Fruit fly (Drosophila melanogaster) whole organism, embryonic: ENCODE results near the gene fliI.

ENCODE experiments used
- Bgb ChIP-seq: fragments of 200-800 bp; sonication (Bioruptor generic); IDR thresholded peaks from 2 replicates; pipeline ENCODE4 v1.3.6; 2022; ENCODE audit warnings: missing biosample characterization, missing genetic modification characterization; ENCODE audit not compliant: partially characterized antibody
- CG10979 ChIP-seq: fragments of 200-800 bp; sonication (Bioruptor generic); optimal IDR thresholded peaks from 2 replicates; lab custom pipeline; 2018; ENCODE audit warnings: missing biosample characterization, mild to moderate bottlenecking, missing genetic modification characterization, moderate library complexity
- CG11093 ChIP-seq: fragments of 200-800 bp; sonication (Bioruptor generic); IDR thresholded peaks from 3 replicates; pipeline ENCODE4 v1.3.6; 2022; ENCODE audit warnings: missing biosample characterization, missing genetic modification characterization
- CG13123 ChIP-seq: fragments of 200-800 bp; sonication (Bioruptor generic); optimal IDR thresholded peaks from 2 replicates; lab custom pipeline; 2016; ENCODE audit warnings: missing biosample characterization, missing genetic modification characterization
- CG13775 ChIP-seq: fragments of 200-800 bp; sonication (Bioruptor generic); optimal IDR thresholded peaks from 3 replicates; lab custom pipeline; 2017; ENCODE audit warnings: missing biosample characterization, mild to moderate bottlenecking, missing genetic modification characterization
- CG15073 ChIP-seq: fragments of 200-800 bp; sonication (Bioruptor generic); optimal IDR thresholded peaks from 2 replicates; lab custom pipeline; 2016; ENCODE audit warnings: missing biosample characterization, missing genetic modification characterization
- CG1529 ChIP-seq: fragments of 200-800 bp; sonication (Bioruptor generic); optimal IDR thresholded peaks from 3 replicates; lab custom pipeline; 2018; ENCODE audit warnings: missing biosample characterization, missing genetic modification characterization
- CG15601 ChIP-seq: fragments of 200-800 bp; sonication (Bioruptor generic); optimal IDR thresholded peaks from 3 replicates; lab custom pipeline; 2019; ENCODE audit warnings: missing biosample characterization, mild to moderate bottlenecking, missing genetic modification characterization, moderate library complexity
- CG18262 ChIP-seq: fragments of 200-800 bp; optimal IDR thresholded peaks from 3 replicates; lab custom pipeline; 2019; ENCODE audit warnings: missing biosample characterization, mild to moderate bottlenecking, missing genetic modification characterization, moderate library complexity
- CG1832 ChIP-seq: fragments of 200-800 bp; sonication (Bioruptor generic); optimal IDR thresholded peaks from 2 replicates; lab custom pipeline; 2017; ENCODE audit warnings: missing biosample characterization, mild to moderate bottlenecking, missing genetic modification characterization, inconsistent platforms
- CG3726 ChIP-seq: fragments of 200-800 bp; sonication (Bioruptor generic); IDR thresholded peaks from 3 replicates; pipeline ENCODE4, ENCODE4 v1.3.6; 2022; ENCODE audit warnings: missing biosample characterization, missing genetic modification characterization
- CG4707 ChIP-seq: fragments of 200-800 bp; sonication (Bioruptor generic); optimal IDR thresholded peaks from 2 replicates; lab custom pipeline; 2018; ENCODE audit warnings: missing biosample characterization, mild to moderate bottlenecking, missing genetic modification characterization, moderate library complexity
- CG5953 ChIP-seq: fragments of 200-800 bp; sonication (Bioruptor generic); IDR thresholded peaks from 2 replicates; pipeline ENCODE4 v1.3.6; 2022; ENCODE audit warnings: missing biosample characterization, missing genetic modification characterization
- CG7786 ChIP-seq: fragments of 200-800 bp; sonication (Bioruptor generic); optimal IDR thresholded peaks from 2 replicates; lab custom pipeline; 2016; ENCODE audit warnings: missing biosample characterization, missing genetic modification characterization
- CrebB ChIP-seq: fragments of 200-800 bp; sonication (Bioruptor generic); optimal IDR thresholded peaks from 3 replicates; lab custom pipeline; 2018; ENCODE audit warnings: missing biosample characterization, mild to moderate bottlenecking, missing genetic modification characterization
- Fer3 ChIP-seq: fragments of 200-800 bp; sonication (Bioruptor generic); optimal IDR thresholded peaks from 2 replicates; lab custom pipeline; 2018; ENCODE audit warnings: missing biosample characterization, mild to moderate bottlenecking, missing genetic modification characterization, moderate library complexity
- HLH54F ChIP-seq: fragments of 200-800 bp; sonication (Bioruptor generic); optimal IDR thresholded peaks from 3 replicates; lab custom pipeline; 2016; ENCODE audit warnings: missing biosample characterization, missing genetic modification characterization
- HmgD ChIP-seq: fragments of 200-800 bp; sonication (Bioruptor generic); optimal IDR thresholded peaks from 3 replicates; lab custom pipeline; 2016; ENCODE audit warnings: missing biosample characterization, missing genetic modification characterization
- Lpt ChIP-seq: fragments of >200 bp; optimal IDR thresholded peaks from 2 replicates; lab custom pipeline; 2018; ENCODE audit warnings: missing biosample characterization, missing genetic modification characterization
- MBD-R2 ChIP-seq: fragments of 200-800 bp; sonication (Bioruptor generic); IDR thresholded peaks from 2 replicates; pipeline ENCODE4 v1.3.6; 2022; ENCODE audit warnings: missing biosample characterization, missing genetic modification characterization
- Mad ChIP-seq: fragments of 200-800 bp; sonication (Bioruptor generic); optimal IDR thresholded peaks from 2 replicates; lab custom pipeline; 2016; ENCODE audit warnings: missing biosample characterization, missing genetic modification characterization
- Nf-YB ChIP-seq: fragments of 200-800 bp; sonication (Bioruptor generic); optimal IDR thresholded peaks from 3 replicates; lab custom pipeline; 2019; ENCODE audit warnings: missing biosample characterization, mild to moderate bottlenecking, missing genetic modification characterization, moderate library complexity
- Sry-δ ChIP-seq: fragments of 200-800 bp; sonication (Bioruptor generic); optimal IDR thresholded peaks from 2 replicates; lab custom pipeline; 2016; ENCODE audit warnings: missing biosample characterization, missing genetic modification characterization
- Ssrp ChIP-seq: fragments of 200-800 bp; sonication (Bioruptor generic); optimal IDR thresholded peaks from 2 replicates; lab custom pipeline; 2018; ENCODE audit warnings: missing biosample characterization, mild to moderate bottlenecking, missing genetic modification characterization, moderate library complexity
- Stat92E ChIP-seq, 3 experiments: fragments of >200 bp in 2 of 3; fragments of 200-800 bp in 1 of 3; sonication (Bioruptor generic) in 1 of 3; optimal IDR thresholded peaks; 2 replicates each; lab custom pipeline; 2017 to 2019; ENCODE audit warnings: missing biosample characterization in 3 of 3, missing genetic modification characterization in 3 of 3, mild to moderate bottlenecking in 1 of 3, moderate library complexity in 1 of 3
- ash1 ChIP-seq: fragments of 200-800 bp; sonication (Bioruptor generic); optimal IDR thresholded peaks from 2 replicates; lab custom pipeline; 2018; ENCODE audit warnings: missing biosample characterization, mild to moderate bottlenecking, missing genetic modification characterization
- az2 ChIP-seq: fragments of 200-800 bp; sonication (Bioruptor generic); optimal IDR thresholded peaks from 3 replicates; lab custom pipeline; 2016; ENCODE audit warnings: missing biosample characterization, missing genetic modification characterization
- bcd ChIP-seq: fragments of 200-800 bp; sonication (Bioruptor generic); optimal IDR thresholded peaks from 2 replicates; lab custom pipeline; 2017; ENCODE audit warnings: missing biosample characterization, mild to moderate bottlenecking, missing genetic modification characterization
- cad ChIP-seq: fragments of >200 bp; optimal IDR thresholded peaks from 2 replicates; lab custom pipeline; 2017; ENCODE audit warnings: missing biosample characterization, missing genetic modification characterization
- croc ChIP-seq: fragments of 200-800 bp; sonication (Bioruptor generic); conservative IDR thresholded peaks from 3 replicates; pipeline ENCODE4 v1.3.6; 2022; ENCODE audit warnings: missing biosample characterization, missing genetic modification characterization
- danr ChIP-seq: fragments of 200-800 bp; sonication (Bioruptor generic); IDR thresholded peaks from 2 replicates; pipeline ENCODE4 v1.3.6; 2022; ENCODE audit warnings: missing biosample characterization, missing genetic modification characterization
- dati ChIP-seq: fragments of 200-800 bp; sonication (Bioruptor generic); IDR thresholded peaks from 2 replicates; pipeline ENCODE4 v1.3.6; 2022; ENCODE audit warnings: missing biosample characterization, missing genetic modification characterization
- ewg ChIP-seq: fragments of 200-800 bp; sonication (Bioruptor generic); optimal IDR thresholded peaks from 3 replicates; lab custom pipeline; 2017; ENCODE audit warnings: mild to moderate bottlenecking, missing biosample characterization, missing genetic modification reagents, missing genetic modification characterization
- fu2 ChIP-seq: fragments of 200-800 bp; sonication (Bioruptor generic); optimal IDR thresholded peaks from 2 replicates; lab custom pipeline; 2016; ENCODE audit warnings: missing biosample characterization, missing genetic modification characterization
- gro ChIP-seq: fragments of 200-800 bp; sonication (Bioruptor generic); optimal IDR thresholded peaks from 2 replicates; lab custom pipeline; 2016; ENCODE audit warnings: missing biosample characterization, missing genetic modification characterization
- gt ChIP-seq: fragments of 200-800 bp; sonication (Bioruptor generic); IDR thresholded peaks from 2 replicates; pipeline ENCODE4 v1.3.6; 2022; ENCODE audit warnings: missing biosample characterization, missing genetic modification characterization
- kah ChIP-seq: fragments of 200-800 bp; sonication (Bioruptor generic); optimal IDR thresholded peaks from 2 replicates; lab custom pipeline; 2018; ENCODE audit warnings: missing biosample characterization, mild to moderate bottlenecking, missing genetic modification characterization
- lbe ChIP-seq: fragments of 200-800 bp; sonication (Bioruptor generic); optimal IDR thresholded peaks from 2 replicates; lab custom pipeline; 2016; ENCODE audit warnings: missing biosample characterization, mild to moderate bottlenecking, missing genetic modification characterization
- lola ChIP-seq, 3 experiments: fragments of >200 bp in 2 of 3; fragments of 200-800 bp in 1 of 3; sonication (Bioruptor generic) in 1 of 3; optimal IDR thresholded peaks; 2 replicates each; lab custom pipeline; 2017 to 2019; ENCODE audit warnings: missing biosample characterization in 3 of 3, missing genetic modification characterization in 3 of 3, mild to moderate bottlenecking in 1 of 3, moderate library complexity in 1 of 3
- luna ChIP-seq: fragments of 200-800 bp; sonication (Bioruptor generic); optimal IDR thresholded peaks from 2 replicates; lab custom pipeline; 2016; ENCODE audit warnings: missing biosample characterization, missing genetic modification characterization
- mld ChIP-seq: fragments of 200-800 bp; sonication (Bioruptor generic); IDR thresholded peaks from 3 replicates; pipeline ENCODE4 v1.3.6; 2022; ENCODE audit warnings: missing biosample characterization, missing genetic modification characterization; ENCODE audit not compliant: partially characterized antibody
- otp ChIP-seq: fragments of 200-800 bp; sonication (Bioruptor generic); IDR thresholded peaks from 3 replicates; pipeline ENCODE4, ENCODE4 v1.3.6; 2022; ENCODE audit warnings: missing biosample characterization, missing genetic modification characterization
- pan ChIP-seq, 4 experiments: fragments of >200 bp in 3 of 4; fragments of 200-800 bp in 1 of 4; sonication (Bioruptor generic) in 1 of 4; optimal IDR thresholded peaks in 3 of 4; IDR thresholded peaks in 1 of 4; 2 replicates each; pipeline versions ENCODE4 v1.3.6 to Lab custom; 2017 to 2022; ENCODE audit warnings: missing biosample characterization in 2 of 4, missing genetic modification characterization in 2 of 4, mixed read lengths in 1 of 4
- pho ChIP-seq: fragments of 200-800 bp; sonication (Bioruptor generic); optimal IDR thresholded peaks from 2 replicates; lab custom pipeline; 2016; ENCODE audit warnings: missing biosample characterization, missing genetic modification characterization
- psq ChIP-seq: fragments of 200-800 bp; sonication (Bioruptor generic); optimal IDR thresholded peaks from 2 replicates; lab custom pipeline; 2017; ENCODE audit warnings: missing biosample characterization, missing genetic modification characterization
- sisA ChIP-seq: fragments of 200-800 bp; sonication (Bioruptor generic); IDR thresholded peaks from 2 replicates; pipeline ENCODE4 v1.3.6; 2022; ENCODE audit warnings: missing biosample characterization, missing genetic modification characterization
- stwl ChIP-seq: fragments of 200-800 bp; sonication (Bioruptor generic); optimal IDR thresholded peaks from 3 replicates; lab custom pipeline; 2018; ENCODE audit warnings: missing biosample characterization, mild to moderate bottlenecking, missing genetic modification characterization, moderate library complexity
- toy ChIP-seq: fragments of 200-800 bp; sonication (Bioruptor generic); IDR thresholded peaks from 2 replicates; pipeline ENCODE4 v1.3.6; 2022; ENCODE audit warnings: missing biosample characterization, missing genetic modification characterization
- unpg ChIP-seq: fragments of 200-800 bp; sonication (Bioruptor generic); optimal IDR thresholded peaks from 3 replicates; lab custom pipeline; 2018; ENCODE audit warnings: missing biosample characterization, mild to moderate bottlenecking, missing genetic modification characterization, moderate library complexity
- zen ChIP-seq: fragments of 200-800 bp; sonication (Bioruptor generic); optimal IDR thresholded peaks from 3 replicates; lab custom pipeline; 2018; ENCODE audit warnings: missing biosample characterization, mild to moderate bottlenecking, missing genetic modification characterization, moderate library complexity

fliI gene

dm6 chrX:21345036-21345500 lies 5.5 kb downstream of the fliI start, which contains the start of gene dod (continued):
- TF ChIP-seq CG18262 (tag; lab: Kevin White, UChicago) (peak; percentile 54), zen (peak; percentile 78), CG11093 (GFP tag; lab: Robert Waterston, UW) (no peak), MBD-R2 (GFP tag; lab: Robert Waterston, UW) (peak; percentile 98), fu2 (peak; percentile 43), Mad (GFP tag; lab: Kevin White, UChicago) (peak; percentile 35), CrebB (no peak), bcd (GFP tag; lab: Kevin White, UChicago) (peak; percentile 39), lbe (no peak), croc (GFP tag; lab: Robert Waterston, UW) (no peak; the same call in 2 of the 3 replicates), Nf-YB (GFP tag; lab: Kevin White, UChicago) (peak; percentile 37), pho (GFP tag; lab: Kevin White, UChicago) (peak; percentile 63), gro (GFP tag; lab: Kevin White, UChicago) (peak; percentile 55), cad (GFP tag; lab: Kevin White, UChicago) (no peak), HmgD (peak; percentile 58), CG15073 (no peak), unpg (peak; percentile 55), toy (GFP tag; lab: Robert Waterston, UW) (no peak), gt (GFP tag; lab: Robert Waterston, UW) (no peak), CG13123 (no peak), CG13775 (GFP tag; lab: Kevin White, UChicago) (peak; percentile 42), Ssrp (tag; lab: Kevin White, UChicago) (peak; percentile 16), pan (optimal IDR thresholded peaks at IDR 0.05; lab: Kevin White, UChicago) (no peak), pan (GFP tag; optimal IDR thresholded peaks at IDR 0.05 in 1 of 2, IDR thresholded peaks at IDR 0.05 in 1 of 2) (peak in 1 of 2 experiments; percentile 54), CG5953 (GFP tag; lab: Robert Waterston, UW) (no peak), kah (GFP tag; lab: Kevin White, UChicago) (no peak), Sry-δ (GFP tag; lab: Kevin White, UChicago) (peak; percentile 82), lola (GFP tag; optimal IDR thresholded peaks at IDR 0.05; lab: Kevin White, UChicago) (peak in 1 of 3 experiments; percentile 30), luna (GFP tag; lab: Kevin White, UChicago) (no peak)
- TF ChIP-seq, all 482 proteins: peak for 259

dm6 chrX:21349800-21350309 lies 10.3 kb downstream of the fliI start, which contains the start of the genes peng and sol:
Gene peng, minus strand, starts transcription at chrX:21349843.
Gene sol, plus strand, starts transcription at chrX:21350280.
- TF ChIP-seq Bgb (GFP tag; lab: Robert Waterston, UW) (no peak), psq (GFP tag; lab: Kevin White, UChicago) (peak; percentile 23), stwl (tag; lab: Kevin White, UChicago) (peak; percentile 86), CG4707 (no peak), CG7786 (GFP tag; lab: Kevin White, UChicago) (peak; percentile 72), otp (no peak), az2 (GFP tag; lab: Kevin White, UChicago) (peak; percentile 74), mld (GFP tag; lab: Robert Waterston, UW) (no peak), ash1 (GFP tag; lab: Kevin White, UChicago) (no peak), Stat92E (GFP tag; optimal IDR thresholded peaks at IDR 0.05; lab: Kevin White, UChicago) (no peak), CG1529 (GFP tag; lab: Kevin White, UChicago) (peak; percentile 18), CG1832 (GFP tag; lab: Kevin White, UChicago) (no peak), HLH54F (GFP tag; lab: Kevin White, UChicago) (peak; percentile 67), Lpt (GFP tag; lab: Kevin White, UChicago) (no peak), CG15601 (tag; lab: Kevin White, UChicago) (peak; percentile 65), danr (GFP tag; lab: Robert Waterston, UW) (peak; percentile 45; the same call in 1 of the 2 replicates), dati (GFP tag; lab: Robert Waterston, UW) (no peak), CG3726 (GFP tag; lab: Robert Waterston, UW) (no peak), ewg (GFP tag; lab: Kevin White, UChicago) (peak; percentile 47), sisA (GFP tag; lab: Robert Waterston, UW) (peak; percentile 50; the same call in 1 of the 2 replicates), CG10979 (peak; percentile 55), Fer3 (tag; lab: Kevin White, UChicago) (peak; percentile 66)
